Worm (Caenorhabditis elegans): ENCODE results near the gene pyr-1.

DNA sequence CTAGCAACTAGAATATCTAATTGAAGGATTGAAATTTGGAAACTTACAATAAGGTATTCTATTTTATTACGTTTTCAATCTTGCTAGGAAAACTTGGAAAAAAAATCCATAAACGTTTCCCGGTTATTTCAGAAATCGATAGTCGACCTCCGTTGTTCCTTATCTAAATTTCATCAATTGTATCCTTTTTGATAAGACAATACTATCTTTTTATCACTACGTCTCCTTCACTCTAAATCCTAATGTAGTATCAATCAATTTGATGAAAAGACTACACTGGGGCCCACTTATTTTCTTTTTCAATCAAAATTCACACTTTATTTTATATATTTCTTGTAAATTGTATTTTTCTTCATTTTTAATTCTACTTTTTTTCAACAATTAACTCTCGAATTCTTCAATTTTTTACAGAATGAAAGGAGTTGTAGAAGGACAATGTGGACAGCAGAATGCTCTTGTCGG lies 53.5 kb downstream of the pyr-1 start, which contains the start of gene prx-5:
- TF ChIP-seq him-1 (tag; optimal IDR thresholded peaks at IDR 0.05) (no peak), dao-5 (tag; optimal IDR thresholded peaks at IDR 0.05) (no peak)
